Worm (Caenorhabditis elegans) whole organism, mixed stage, embryonic: ENCODE measurements around the gene vglu-2.

Experiments
- ceh-83 ChIP-seq: fragments of 200-800 bp; sonication (Bioruptor generic); optimal IDR thresholded peaks from 2 replicates; lab custom pipeline; 2018; ENCODE audit warnings: mild to moderate bottlenecking, missing genetic modification characterization, missing compliant biosample characterization
- ces-1 ChIP-seq: fragments of 150-350 bp; optimal IDR thresholded peaks from 2 replicates; lab custom pipeline; 2014; ENCODE audit warnings: missing biosample characterization, missing genetic modification reagents, missing genetic modification characterization
- drap-1 ChIP-seq: fragments of 200-800 bp; sonication (Bioruptor generic); optimal IDR thresholded peaks from 3 replicates; lab custom pipeline; 2018; ENCODE audit warnings: mild to moderate bottlenecking, missing genetic modification characterization, missing compliant biosample characterization
- elt-1 ChIP-seq: sonication (generic microtip); optimal IDR thresholded peaks from 2 replicates; lab custom pipeline; 2017; ENCODE audit warnings: missing genetic modification characterization, mild to moderate bottlenecking, missing compliant biosample characterization, antibody characterized with exemption, moderate library complexity, borderline replicate concordance; ENCODE audit not compliant: insufficient read depth
- elt-3 ChIP-seq: fragments of 150-350 bp; optimal IDR thresholded peaks from 2 replicates; lab custom pipeline; 2014; ENCODE audit warnings: missing biosample characterization, missing genetic modification characterization
- lin-13 ChIP-seq: fragments of 150-350 bp; optimal IDR thresholded peaks from 2 replicates; lab custom pipeline; 2014; ENCODE audit warnings: missing biosample characterization, missing genetic modification characterization
- lin-32 ChIP-seq: fragments of 200-800 bp; sonication (Bioruptor generic); optimal IDR thresholded peaks from 2 replicates; lab custom pipeline; 2018; ENCODE audit warnings: mild to moderate bottlenecking, missing genetic modification characterization, missing compliant biosample characterization
- nhr-76 ChIP-seq: sonication (generic microtip); optimal IDR thresholded peaks from 2 replicates; lab custom pipeline; 2017; ENCODE audit warnings: missing biosample characterization, missing genetic modification characterization

vglu-2 gene

ce11 chrIII:10347049-10347448 lies 52.1 kb downstream of the vglu-2 start, which contains the start of gene tbx-8:
Gene tbx-8 (plus strand): TSS chrIII:10347349.
- TF ChIP-seq lin-13 (tag; lab: Kevin White, UChicago) (no peak), elt-1 (tag; lab: Kevin White, UChicago) (no peak), lin-32 (no peak), nhr-76 (tag; lab: Kevin White, UChicago) (no peak), drap-1 (GFP tag; lab: Kevin White, UChicago) (no peak), ces-1 (GFP tag; lab: Kevin White, UChicago) (no peak), ceh-83 (GFP tag; lab: Kevin White, UChicago) (no peak), elt-3 (tag; lab: Kevin White, UChicago) (no peak)
